Worm (Caenorhabditis elegans): ENCODE data around the gene T28D9.4.

- no peak for TF ChIP-seq unc-62 (GFP tag; optimal IDR thresholded peaks at IDR 0.05)
- no peak for TF ChIP-seq lsy-2 (tag; optimal IDR thresholded peaks at IDR 0.05)
- TF ChIP-seq blmp-1 (tag; optimal IDR thresholded peaks at IDR 0.05): no peak
- TF ChIP-seq pha-4 (tag; optimal IDR thresholded peaks at IDR 0.05): no peak
- TF ChIP-seq elt-3 (tag; optimal IDR thresholded peaks at IDR 0.05): no peak
- no peak for TF ChIP-seq sptf-1 (tag; optimal IDR thresholded peaks at IDR 0.05)
- no peak for TF ChIP-seq nhr-237 (tag; optimal IDR thresholded peaks at IDR 0.05)
- TF ChIP-seq drap-1 (GFP tag; optimal IDR thresholded peaks at IDR 0.05): no peak
- no peak for TF ChIP-seq ztf-11 (tag; optimal IDR thresholded peaks at IDR 0.05)
Measured at ce11 chrII:6502826-6503225, 26.1 kb downstream of the T28D9.4 start, which contains the start of gene R05G9.1.
